Worm (Caenorhabditis elegans) whole organism, late embryonic: ENCODE measurements around the gene sec-10.
A peak's percentile ranks its signal among the peaks of the same experiment; 100 is the strongest.

ENCODE experiments used
- C08G9.2 ChIP-seq: sonication (generic microtip); optimal IDR thresholded peaks from 2 replicates; lab custom pipeline; 2016; ENCODE audit warnings: mild to moderate bottlenecking, missing genetic modification characterization, moderate library complexity, missing compliant biosample characterization
- K02D7.2 ChIP-seq: sonication (generic microtip); optimal IDR thresholded peaks from 2 replicates; lab custom pipeline; 2017; ENCODE audit warnings: mild to moderate bottlenecking, missing genetic modification characterization, missing compliant biosample characterization
- Y22D7AL.16 ChIP-seq: sonication (generic microtip); optimal IDR thresholded peaks from 2 replicates; lab custom pipeline; 2016; ENCODE audit warnings: missing genetic modification characterization, missing compliant biosample characterization
- ama-1 ChIP-seq: fragments of 150-350 bp; optimal IDR thresholded peaks from 2 replicates; lab custom pipeline; 2014
- ceh-14 ChIP-seq: sonication (generic microtip); optimal IDR thresholded peaks from 2 replicates; lab custom pipeline; 2016; ENCODE audit warnings: missing genotype, missing genetic modification characterization, missing compliant biosample characterization
- ceh-18 ChIP-seq: sonication (generic microtip); optimal IDR thresholded peaks from 2 replicates; lab custom pipeline; 2016; ENCODE audit warnings: missing genetic modification characterization, missing compliant biosample characterization
- ceh-19 ChIP-seq: fragments of 200-800 bp; sonication (Bioruptor generic); optimal IDR thresholded peaks from 2 replicates; lab custom pipeline; 2018; ENCODE audit warnings: mild to moderate bottlenecking, missing genetic modification characterization, missing compliant biosample characterization
- ceh-2 ChIP-seq: sonication (generic microtip); optimal IDR thresholded peaks from 2 replicates; lab custom pipeline; 2016; ENCODE audit warnings: missing genotype, missing genetic modification characterization, missing compliant biosample characterization
- ceh-24 ChIP-seq: sonication (generic microtip); optimal IDR thresholded peaks from 2 replicates; lab custom pipeline; 2016; ENCODE audit warnings: mild to moderate bottlenecking, missing genetic modification characterization, missing compliant biosample characterization
- ceh-31 ChIP-seq: sonication (generic microtip); optimal IDR thresholded peaks from 2 replicates; lab custom pipeline; 2016; ENCODE audit warnings: missing genetic modification characterization, missing compliant biosample characterization
- ceh-34 ChIP-seq: sonication (generic microtip); optimal IDR thresholded peaks from 2 replicates; lab custom pipeline; 2016; ENCODE audit warnings: mild to moderate bottlenecking, missing genetic modification characterization, missing compliant biosample characterization
- ceh-45 ChIP-seq: fragments of 200-800 bp; sonication (Bioruptor generic); IDR thresholded peaks from 2 replicates; pipeline ENCODE4 v1.3.6; 2022; ENCODE audit warnings: missing genetic modification reagents, missing genetic modification characterization, missing compliant biosample characterization
- ceh-48 ChIP-seq: sonication (generic microtip); optimal IDR thresholded peaks from 2 replicates; lab custom pipeline; 2016; ENCODE audit warnings: missing genetic modification characterization, inconsistent platforms, missing compliant biosample characterization
- ceh-9 ChIP-seq: sonication (generic microtip); optimal IDR thresholded peaks from 2 replicates; lab custom pipeline; 2016; ENCODE audit warnings: mild to moderate bottlenecking, missing genetic modification characterization, inconsistent platforms, missing compliant biosample characterization
- dmd-4 ChIP-seq: sonication (generic microtip); optimal IDR thresholded peaks from 2 replicates; lab custom pipeline; 2016; ENCODE audit warnings: borderline replicate concordance, missing genetic modification characterization, missing compliant biosample characterization
- elt-2 ChIP-seq: sonication (generic microtip); optimal IDR thresholded peaks from 2 replicates; lab custom pipeline; 2016; ENCODE audit warnings: missing genetic modification reagents, missing genetic modification characterization, missing compliant biosample characterization
- elt-4 ChIP-seq: sonication (generic microtip); optimal IDR thresholded peaks from 2 replicates; lab custom pipeline; 2016; ENCODE audit warnings: missing genetic modification characterization, missing compliant biosample characterization
- ets-4 ChIP-seq: sonication (generic microtip); optimal IDR thresholded peaks from 2 replicates; lab custom pipeline; 2016; ENCODE audit warnings: missing genetic modification characterization, missing compliant biosample characterization
- fkh-10 ChIP-seq: fragments of 150-350 bp; optimal IDR thresholded peaks from 2 replicates; lab custom pipeline; 2014; ENCODE audit warnings: missing biosample characterization, missing genetic modification reagents, missing genetic modification characterization
- gmeb-2 ChIP-seq: sonication (generic microtip); optimal IDR thresholded peaks from 2 replicates; lab custom pipeline; 2016; ENCODE audit warnings: missing genetic modification characterization, inconsistent platforms, missing compliant biosample characterization
- hlh-15 ChIP-seq: sonication (generic microtip); optimal IDR thresholded peaks from 2 replicates; lab custom pipeline; 2016; ENCODE audit warnings: missing genetic modification characterization, missing compliant biosample characterization
- hlh-30 ChIP-seq: sonication (generic microtip); optimal IDR thresholded peaks from 2 replicates; lab custom pipeline; 2017; ENCODE audit warnings: antibody characterized with exemption, missing genetic modification characterization, missing compliant biosample characterization; ENCODE audit not compliant: insufficient read depth
- hlh-6 ChIP-seq: sonication (generic microtip); optimal IDR thresholded peaks from 2 replicates; lab custom pipeline; 2016; ENCODE audit warnings: missing genotype, missing genetic modification characterization, missing compliant biosample characterization
- hlh-8 ChIP-seq: sonication (generic microtip); optimal IDR thresholded peaks from 2 replicates; lab custom pipeline; 2016; ENCODE audit warnings: missing genotype, missing genetic modification characterization, missing compliant biosample characterization
- lim-6 ChIP-seq: sonication (generic microtip); optimal IDR thresholded peaks from 2 replicates; lab custom pipeline; 2016; ENCODE audit warnings: missing genetic modification characterization, missing compliant biosample characterization
- mec-3 ChIP-seq: sonication (generic microtip); optimal IDR thresholded peaks from 2 replicates; lab custom pipeline; 2016; ENCODE audit warnings: borderline replicate concordance, missing genetic modification characterization, missing compliant biosample characterization
- nfya-1 ChIP-seq: sonication (generic microtip); optimal IDR thresholded peaks from 2 replicates; lab custom pipeline; 2017; ENCODE audit warnings: missing genetic modification characterization, mild to moderate bottlenecking, missing compliant biosample characterization, antibody characterized with exemption, moderate library complexity
- pha-2 ChIP-seq: sonication (generic microtip); optimal IDR thresholded peaks from 2 replicates; lab custom pipeline; 2017; ENCODE audit warnings: mild to moderate bottlenecking, missing genetic modification characterization, missing compliant biosample characterization
- pqm-1 ChIP-seq: sonication (generic microtip); optimal IDR thresholded peaks from 2 replicates; lab custom pipeline; 2016; ENCODE audit warnings: missing genetic modification characterization, missing compliant biosample characterization
- pros-1 ChIP-seq: fragments of 150-350 bp; optimal IDR thresholded peaks from 2 replicates; lab custom pipeline; 2014; ENCODE audit warnings: missing biosample characterization, missing genetic modification reagents, missing genetic modification characterization
- sdc-2 ChIP-seq: sonication (generic microtip); optimal IDR thresholded peaks from 2 replicates; lab custom pipeline; 2016; ENCODE audit warnings: missing genotype, missing genetic modification characterization, missing compliant biosample characterization
- sox-2 ChIP-seq: fragments of 200-800 bp; sonication (Bioruptor generic); IDR thresholded peaks from 2 replicates; pipeline ENCODE4 v1.3.6; 2022; ENCODE audit warnings: missing genetic modification reagents, missing genetic modification characterization, missing compliant biosample characterization
- tbx-2 ChIP-seq: sonication (generic microtip); optimal IDR thresholded peaks from 2 replicates; lab custom pipeline; 2016; ENCODE audit warnings: missing genetic modification characterization, missing compliant biosample characterization
- tbx-7 ChIP-seq: sonication (generic microtip); optimal IDR thresholded peaks from 2 replicates; lab custom pipeline; 2016; ENCODE audit warnings: missing genotype, missing genetic modification characterization, missing compliant biosample characterization
- ttx-3 ChIP-seq: sonication (generic microtip); optimal IDR thresholded peaks from 2 replicates; lab custom pipeline; 2016; ENCODE audit warnings: missing genetic modification reagents, missing genetic modification characterization, missing compliant biosample characterization
- unc-42 ChIP-seq: sonication (generic microtip); optimal IDR thresholded peaks from 2 replicates; lab custom pipeline; 2016; ENCODE audit warnings: missing genotype, missing genetic modification characterization, missing compliant biosample characterization
- unc-55 ChIP-seq: sonication (generic microtip); optimal IDR thresholded peaks from 2 replicates; lab custom pipeline; 2017; ENCODE audit warnings: missing biosample characterization, missing genetic modification reagents, missing genetic modification characterization
- zip-5 ChIP-seq: sonication (generic microtip); optimal IDR thresholded peaks from 2 replicates; lab custom pipeline; 2016; ENCODE audit warnings: missing genetic modification characterization, missing compliant biosample characterization

The sec-10 gene

ce11 chrIV:7817852-7818251, 35.6 kb upstream of the sec-10 start, which contains the start of gene ric-3:
Gene ric-3, plus strand, starts transcription at chrIV:7818251.
- TF ChIP-seq ama-1 (lab: Kevin White, UChicago): no peak
- TF ChIP-seq ceh-31 (tag; lab: Kevin White, UChicago): peak; percentile 70
- TF ChIP-seq hlh-6 (tag; lab: Kevin White, UChicago): no peak
- TF ChIP-seq tbx-2: peak; percentile 38
- peak; percentile 13 for TF ChIP-seq dmd-4 (tag; lab: Kevin White, UChicago)
- peak; percentile 80 for TF ChIP-seq unc-55 (GFP tag; lab: Kevin White, UChicago)
- TF ChIP-seq pros-1 (tag; lab: Kevin White, UChicago): peak; percentile 11
- peak; percentile 74 for TF ChIP-seq unc-42 (tag; lab: Kevin White, UChicago)
- peak; percentile 7 for TF ChIP-seq ceh-34 (tag; lab: Kevin White, UChicago)
- peak; percentile 84 for TF ChIP-seq ceh-48
- TF ChIP-seq ceh-9 (tag; lab: Kevin White, UChicago): no peak
- TF ChIP-seq nfya-1 (tag; lab: Kevin White, UChicago): peak; percentile 78
- TF ChIP-seq elt-4 (tag; lab: Kevin White, UChicago): no peak
- TF ChIP-seq hlh-8: peak; percentile 73
- TF ChIP-seq lim-6 (tag; lab: Kevin White, UChicago): peak; percentile 30
- TF ChIP-seq ceh-19 (GFP tag; lab: Kevin White, UChicago): peak; percentile 18
- no peak for TF ChIP-seq ceh-45
- TF ChIP-seq ceh-18 (tag; lab: Kevin White, UChicago): peak; percentile 46

DNA sequence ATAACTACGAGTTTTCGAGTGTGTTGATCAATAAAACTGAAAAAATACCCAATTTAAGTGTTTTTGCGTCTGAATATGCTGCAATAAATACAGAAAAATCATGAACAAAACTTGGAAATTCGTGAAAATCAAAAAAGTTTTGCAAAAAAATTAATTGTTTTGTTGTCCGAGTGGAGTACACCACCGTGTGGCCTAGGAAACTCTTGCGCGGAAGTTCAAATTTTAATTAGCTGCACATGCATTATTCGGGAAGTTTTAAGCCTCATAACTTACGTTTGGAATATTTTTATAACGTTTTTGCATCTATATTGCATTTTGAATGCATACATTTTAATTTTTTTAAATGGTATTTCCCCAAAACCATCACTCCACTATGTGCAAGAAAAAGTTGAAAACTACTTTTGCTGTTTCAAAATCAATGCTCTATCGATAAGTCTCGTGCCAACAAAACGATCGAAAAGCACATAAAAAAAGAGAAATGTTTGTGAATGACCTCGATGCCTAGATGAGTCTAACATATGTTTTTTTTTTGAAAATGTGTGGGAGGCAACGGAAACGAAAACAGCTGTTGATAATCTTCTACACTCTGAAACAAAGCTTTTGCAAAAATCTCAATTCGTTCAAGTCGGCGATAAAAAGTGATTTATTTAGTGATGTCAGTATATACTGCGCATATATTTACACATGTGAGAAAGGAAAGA, 34.3 kb upstream of the sec-10 start:
- TF ChIP-seq elt-4 (tag; lab: Kevin White, UChicago) (no peak), mec-3 (tag; lab: Kevin White, UChicago) (no peak), hlh-8 (no peak), pros-1 (tag; lab: Kevin White, UChicago) (no peak), ceh-18 (tag; lab: Kevin White, UChicago) (peak; percentile 18), Y22D7AL.16 (no peak), fkh-10 (GFP tag; lab: Kevin White, UChicago) (no peak), ets-4 (tag; lab: Kevin White, UChicago) (peak; percentile 58), pha-2 (tag; lab: Kevin White, UChicago) (no peak), ceh-31 (tag; lab: Kevin White, UChicago) (peak; percentile 52), zip-5 (tag; lab: Kevin White, UChicago) (peak; percentile 46), pqm-1 (no peak), C08G9.2 (tag; lab: Kevin White, UChicago) (peak; percentile 81), ceh-14 (tag; lab: Kevin White, UChicago) (peak; percentile 6), ceh-48 (no peak), K02D7.2 (tag; lab: Kevin White, UChicago) (no peak), elt-2 (tag; lab: Kevin White, UChicago) (peak; percentile 27), tbx-2 (peak; percentile 21), dmd-4 (tag; lab: Kevin White, UChicago) (no peak), tbx-7 (peak; percentile 74), ceh-2 (tag; lab: Kevin White, UChicago) (peak; percentile 49), hlh-15 (tag; lab: Kevin White, UChicago) (no peak), sdc-2 (tag; lab: Kevin White, UChicago) (no peak), nfya-1 (tag; lab: Kevin White, UChicago) (no peak)

DNA sequence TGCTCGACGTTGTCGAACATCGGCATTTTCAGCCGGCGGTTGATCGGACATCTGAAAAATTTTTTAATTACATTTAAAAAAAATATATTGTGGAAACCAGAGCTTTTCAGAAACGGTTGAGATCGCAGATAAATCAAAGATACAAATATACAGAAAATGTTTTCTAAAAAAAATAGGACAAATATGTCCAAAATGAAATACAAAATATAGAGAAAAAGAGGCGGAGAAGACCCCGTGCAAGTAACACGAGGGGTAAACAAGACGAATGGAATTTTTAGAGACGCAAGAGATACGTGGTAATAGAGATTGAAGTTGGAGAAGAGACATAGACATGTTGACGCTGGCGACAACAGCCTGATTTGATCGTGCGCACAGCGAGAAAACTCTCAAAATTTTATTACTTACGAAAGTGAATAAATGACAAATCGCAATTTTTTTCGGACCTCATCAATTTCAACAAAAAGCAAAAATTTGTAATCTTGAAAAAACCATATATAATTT, 33.4 kb upstream of the sec-10 start, which contains the start of gene cdgs-1:
Gene cdgs-1 (minus strand): TSS at position 51 of the 501 bp plus-strand sequence.
- TF ChIP-seq nfya-1 (tag; lab: Kevin White, UChicago): peak; percentile 31
- peak; percentile 78 for TF ChIP-seq unc-42 (tag; lab: Kevin White, UChicago)
- no peak for TF ChIP-seq gmeb-2 (tag; lab: Kevin White, UChicago)
- TF ChIP-seq sox-2 (GFP tag; lab: Robert Waterston, UW): no peak
- no peak for TF ChIP-seq ttx-3 (tag; lab: Kevin White, UChicago)
- TF ChIP-seq ceh-24 (tag; lab: Kevin White, UChicago): no peak
- TF ChIP-seq hlh-30: peak; percentile 68
- TF ChIP-seq, all 69 proteins: peak for 3
